Worm (Caenorhabditis elegans): Measurements from ENCODE around the gene M88.4.

DNA sequence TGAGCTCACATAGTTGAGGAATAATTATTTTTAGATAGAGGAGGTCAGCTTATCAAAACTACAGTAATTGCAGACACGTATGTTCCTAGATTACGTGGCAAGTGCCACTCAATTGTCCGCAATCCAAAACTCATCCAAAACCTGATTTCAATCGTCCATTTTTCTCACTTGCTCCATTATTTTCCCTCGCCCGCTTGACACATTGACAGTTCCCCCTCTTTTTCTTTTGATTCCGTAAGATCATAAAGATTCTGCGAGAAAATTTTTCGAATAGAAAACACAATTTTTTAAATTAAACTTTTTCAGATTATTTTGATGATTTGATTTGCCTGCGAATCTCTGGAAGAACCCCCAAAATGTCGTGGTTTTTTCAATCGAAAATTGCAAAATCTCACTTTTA lies at the start of gene M88.4:
- TF ChIP-seq ama-1 (optimal IDR thresholded peaks at IDR 0.05) (no peak), ama-1 (GFP tag; optimal IDR thresholded peaks at IDR 0.05) (no peak), Y79H2A.3 (GFP tag; conservative IDR thresholded peaks at IDR 0.05) (no peak), madf-10 (tag; optimal IDR thresholded peaks at IDR 0.05) (no peak), unc-62 (GFP tag; optimal IDR thresholded peaks at IDR 0.05) (no peak), ztf-28 (GFP tag; IDR thresholded peaks at IDR 0.05) (no peak), F33H1.4 (GFP tag; IDR thresholded peaks at IDR 0.05) (no peak), him-1 (tag; optimal IDR thresholded peaks at IDR 0.05) (no peak), hmg-1.2 (GFP tag; IDR thresholded peaks at IDR 0.05) (no peak), Y95B8A.8 (GFP tag; IDR thresholded peaks at IDR 0.05) (no peak), pha-4 (tag; optimal IDR thresholded peaks at IDR 0.05) (no peak), Y56A3A.18 (GFP tag; IDR thresholded peaks at IDR 0.05) (no peak)

Data from whole organism, young adult.